Worm (Caenorhabditis elegans): ENCODE measurements around the gene gcsh-1.

Gene gcsh-1

DNA sequence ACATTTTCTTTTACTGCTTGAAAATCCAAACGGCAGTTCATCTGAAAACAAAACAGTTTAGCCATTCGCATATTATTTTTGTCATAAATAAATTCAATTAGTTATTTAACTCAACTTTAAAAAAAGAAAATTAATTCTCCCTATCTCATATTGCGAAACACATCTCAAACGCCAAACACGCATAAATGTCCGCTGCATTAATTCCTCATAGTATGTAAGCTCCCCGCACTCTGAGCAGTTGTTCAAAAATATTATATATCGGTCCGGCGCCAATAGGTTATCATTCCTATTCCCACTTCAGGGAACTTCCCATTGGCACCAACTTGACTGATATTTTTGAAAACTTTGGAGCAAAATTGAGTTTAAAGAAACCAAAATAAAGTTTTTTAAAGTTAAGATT, 36.7 kb downstream of the gcsh-1 start (continued):
- TF ChIP-seq nhr-11 (tag; optimal IDR thresholded peaks at IDR 0.05) (no peak), lsy-2 (tag; optimal IDR thresholded peaks at IDR 0.05) (peak in 1 of 2 experiments; percentile 73), Y48G9A.11 (GFP tag; IDR thresholded peaks at IDR 0.05) (no peak), zip-2 (tag; optimal IDR thresholded peaks at IDR 0.05) (no peak), duxl-1 (tag; optimal IDR thresholded peaks at IDR 0.05; ENCODE audit: poor library complexity) (peak; percentile 17)

DNA sequence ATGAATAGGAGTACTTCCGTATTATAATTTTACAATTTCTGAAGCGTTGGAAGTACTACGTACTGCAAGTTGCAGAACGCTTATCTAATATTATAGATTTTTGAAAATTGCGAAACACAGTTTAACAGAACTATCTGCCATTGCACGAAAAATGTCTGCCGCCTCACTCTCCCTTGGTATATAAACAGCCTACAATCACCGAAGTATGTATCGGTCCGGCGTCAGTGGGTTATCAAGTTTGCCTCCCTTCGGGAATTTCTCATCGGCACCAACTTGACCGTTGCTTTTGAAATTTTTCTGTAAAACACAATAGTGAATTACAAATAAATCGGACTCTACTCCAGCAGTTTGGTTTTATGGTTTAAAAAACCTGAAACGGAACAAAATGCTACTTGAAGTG, 37.5 kb downstream of the gcsh-1 start:
- no peak for TF ChIP-seq aha-1 (tag)
- TF ChIP-seq nhr-102 (tag; optimal IDR thresholded peaks at IDR 0.05) = peak; percentile 14
- 0 out of 2 replicates have a peak, but pooled peaks have one; percentile 20 for TF ChIP-seq ceh-44 (GFP tag; IDR thresholded peaks at IDR 0.05)
- TF ChIP-seq snpc-4 (tag; optimal IDR thresholded peaks at IDR 0.05) = peak; percentile 76
- TF ChIP-seq lin-38 (GFP tag; IDR thresholded peaks at IDR 0.05) = no peak; the same call in 1 of the 2 replicates
- TF ChIP-seq F26F4.8 (GFP tag; conservative IDR thresholded peaks at IDR 0.05) = no peak
- TF ChIP-seq snpc-1.2 (GFP tag; IDR thresholded peaks at IDR 0.05) = no peak
- TF ChIP-seq tra-1 (GFP tag; IDR thresholded peaks at IDR 0.05) = peak; percentile 26; the same call in 1 of the 2 replicates
- peak; percentile 47; the same call in 1 of the 2 replicates for TF ChIP-seq hmg-1.1 (GFP tag; IDR thresholded peaks at IDR 0.05)
- no peak for TF ChIP-seq ces-1 (GFP tag; optimal IDR thresholded peaks at IDR 0.05)
- no peak for TF ChIP-seq fkh-10 (GFP tag; optimal IDR thresholded peaks at IDR 0.05)
- peak; percentile 79; the same call in 1 of the 2 replicates for TF ChIP-seq Y105C5A.15 (GFP tag; IDR thresholded peaks at IDR 0.05)
- peak; percentile 30 for TF ChIP-seq dmd-6 (GFP tag; IDR thresholded peaks at IDR 0.05)
- TF ChIP-seq egl-43 (GFP tag; IDR thresholded peaks at IDR 0.05) = 0 out of 2 replicates have a peak, but pooled peaks have one; percentile 44
- peak; percentile 68; the same call in 1 of the 2 replicates for TF ChIP-seq dmd-8 (GFP tag; IDR thresholded peaks at IDR 0.05)
- TF ChIP-seq spr-1 (tag; optimal IDR thresholded peaks at IDR 0.05) = no peak
- TF ChIP-seq daf-8 (GFP tag; IDR thresholded peaks at IDR 0.05) = peak; percentile 46; the same call in 1 of the 2 replicates
- TF ChIP-seq daf-19 (GFP tag; conservative IDR thresholded peaks at IDR 0.05) = no peak
- no peak for TF ChIP-seq daf-16 (GFP tag; optimal IDR thresholded peaks at IDR 0.05)
- TF ChIP-seq daf-16 (tag; optimal IDR thresholded peaks at IDR 0.05) = peak; percentile 30
- TF ChIP-seq mdt-29 (GFP tag; IDR thresholded peaks at IDR 0.05) = peak; percentile 57; the same call in 1 of the 2 replicates
- peak; percentile 27 for TF ChIP-seq dve-1 (tag; optimal IDR thresholded peaks at IDR 0.05; ENCODE audit: insufficient read depth)
- TF ChIP-seq egl-27 (tag; optimal IDR thresholded peaks at IDR 0.05) = no peak
- TF ChIP-seq lim-7 (GFP tag; IDR thresholded peaks at IDR 0.05) = peak; percentile 63; the same call in 1 of the 2 replicates

DNA sequence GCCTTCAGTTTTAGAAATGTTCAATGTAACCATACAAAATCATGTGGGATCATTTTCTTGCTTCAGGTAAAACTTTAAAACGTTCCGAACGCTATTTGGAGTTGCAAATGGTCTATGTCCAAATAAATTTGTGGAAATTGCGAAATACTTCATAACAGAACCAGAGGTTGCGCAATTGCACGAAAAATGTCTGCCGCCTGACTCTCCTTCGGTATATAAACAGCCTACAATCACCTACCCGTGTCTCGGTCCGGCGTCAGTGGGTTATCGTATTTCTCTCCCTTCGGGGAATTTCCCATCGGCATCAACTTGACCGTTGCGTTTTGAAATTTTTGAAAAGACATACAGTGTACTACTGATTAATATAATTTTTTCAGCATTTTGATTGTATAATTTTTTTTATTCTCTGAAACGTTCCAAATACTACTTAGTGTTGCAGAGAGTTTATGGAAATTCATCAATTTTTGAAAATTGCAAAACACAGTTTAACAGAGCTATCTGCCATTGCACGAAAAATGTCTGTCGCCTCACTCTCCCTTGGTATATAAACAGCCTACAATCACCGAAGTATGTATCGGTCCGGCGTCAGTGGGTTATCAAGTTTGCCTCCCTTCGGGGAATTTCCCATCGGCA, 38.1 kb downstream of the gcsh-1 start:
- TF ChIP-seq lin-29 (GFP tag; IDR thresholded peaks at IDR 0.05) (0 out of 2 replicates have a peak, but pooled peaks have one; percentile 44), snpc-1.2 (GFP tag; IDR thresholded peaks at IDR 0.05) (no peak), lsy-2 (tag; optimal IDR thresholded peaks at IDR 0.05) (no peak), F37D6.2 (tag; optimal IDR thresholded peaks at IDR 0.05) (no peak), unc-62 (GFP tag; optimal IDR thresholded peaks at IDR 0.05 in 1 of 2) (no peak), unc-62 (tag; optimal IDR thresholded peaks at IDR 0.05) (no peak), hlh-30 (tag; optimal IDR thresholded peaks at IDR 0.05; ENCODE audit: insufficient read depth) (peak; percentile 61), Y5F2A.4 (GFP tag; optimal IDR thresholded peaks at IDR 0.05) (peak; percentile 38), D1046.2 (GFP tag; IDR thresholded peaks at IDR 0.05) (no peak), skn-1 (tag; optimal IDR thresholded peaks at IDR 0.05) (no peak), mxl-3 (GFP tag; optimal IDR thresholded peaks at IDR 0.05) (peak; percentile 36), lin-1 (GFP tag; IDR thresholded peaks at IDR 0.05) (no peak), arid-1 (GFP tag; conservative IDR thresholded peaks at IDR 0.05) (no peak), dmd-8 (GFP tag; IDR thresholded peaks at IDR 0.05) (peak; percentile 59; the same call in 1 of the 2 replicates), F49E8.2 (tag; optimal IDR thresholded peaks at IDR 0.05; ENCODE audit: borderline replicate concordance) (no peak), mdl-1 (tag; optimal IDR thresholded peaks at IDR 0.05) (peak in 1 of 2 experiments; percentile 1), T20F7.1 (GFP tag; optimal IDR thresholded peaks at IDR 0.05) (peak; percentile 23), mes-2 (tag; optimal IDR thresholded peaks at IDR 0.05; ENCODE audit: poor library complexity, severe bottlenecking) (no peak), attf-4 (tag; optimal IDR thresholded peaks at IDR 0.05) (no peak), ceh-20 (GFP tag; IDR thresholded peaks at IDR 0.05) (no peak; the same call in 1 of the 2 replicates), gei-8 (GFP tag; optimal IDR thresholded peaks at IDR 0.05) (no peak), snpc-4 (tag; optimal IDR thresholded peaks at IDR 0.05) (peak; percentile 93), lim-7 (GFP tag; IDR thresholded peaks at IDR 0.05) (peak; percentile 68; the same call in 1 of the 2 replicates)

All from whole organism, L4 larva.